Worm (Caenorhabditis elegans) whole organism, L4 larva: Measurements from ENCODE around the gene ergi-2.

Source experiments
- F26F4.8 ChIP-seq: fragments of 200-800 bp; sonication (Bioruptor generic); conservative IDR thresholded peaks from 2 replicates; pipeline ENCODE4 v1.3.6; 2022; ENCODE audit warnings: missing genetic modification characterization, missing compliant biosample characterization
- T20F7.1 ChIP-seq: fragments of 200-800 bp; sonication (Bioruptor generic); optimal IDR thresholded peaks from 2 replicates; lab custom pipeline; 2018; ENCODE audit warnings: mild to moderate bottlenecking, missing genetic modification characterization, missing compliant biosample characterization
- T26A8.4 ChIP-seq: fragments of 200-800 bp; sonication (Bioruptor generic); IDR thresholded peaks from 2 replicates; pipeline ENCODE4 v1.3.6; 2022; ENCODE audit warnings: missing genetic modification characterization, missing compliant biosample characterization
- aha-1 ChIP-seq: fragments of 150-350 bp; peaks from one replicate; lab custom pipeline; 2014; ENCODE audit warnings: missing biosample characterization, missing genetic modification characterization
- ama-1 ChIP-seq: fragments of 150-350 bp; optimal IDR thresholded peaks from 2 replicates; lab custom pipeline; 2014; ENCODE audit warnings: inconsistent platforms, mixed read lengths
- ceh-82 ChIP-seq: sonication (generic microtip); optimal IDR thresholded peaks from 2 replicates; lab custom pipeline; 2017; ENCODE audit warnings: missing biosample characterization, missing genetic modification characterization
- ces-1 ChIP-seq: fragments of 150-350 bp; sonication (generic microtip); optimal IDR thresholded peaks from 4 replicates; lab custom pipeline; 2014; ENCODE audit warnings: missing biosample characterization, missing genetic modification reagents, missing genetic modification characterization
- daf-16 ChIP-seq, 3 experiments: sonication (generic microtip); optimal IDR thresholded peaks; 2 replicates each; lab custom pipeline; 2016 to 2017; ENCODE audit warnings: missing genetic modification characterization in 3 of 3, missing genetic modification reagents in 3 of 3, mild to moderate bottlenecking in 2 of 3, missing compliant biosample characterization in 2 of 3, missing biosample characterization in 1 of 3, moderate library complexity in 1 of 3
- daf-8 ChIP-seq: fragments of 200-800 bp; sonication (Bioruptor generic); IDR thresholded peaks from 2 replicates; pipeline ENCODE4 v1.3.6; 2022; ENCODE audit warnings: missing genetic modification characterization, missing compliant biosample characterization
- dmd-8 ChIP-seq: fragments of 200-800 bp; sonication (Bioruptor generic); IDR thresholded peaks from 2 replicates; pipeline ENCODE4 v1.3.6; 2022; ENCODE audit warnings: missing genetic modification characterization, missing compliant biosample characterization
- dmd-9 ChIP-seq: fragments of 200-800 bp; sonication (Bioruptor generic); IDR thresholded peaks from 2 replicates; pipeline ENCODE4 v1.3.6; 2022; ENCODE audit warnings: missing genetic modification reagents, missing genetic modification characterization, missing compliant biosample characterization
- dve-1 ChIP-seq: sonication (generic microtip); optimal IDR thresholded peaks from 2 replicates; lab custom pipeline; 2017; ENCODE audit warnings: antibody characterized with exemption, mild to moderate bottlenecking, missing genetic modification characterization, missing compliant biosample characterization; ENCODE audit not compliant: insufficient read depth
- hlh-11 ChIP-seq: fragments of 200-800 bp; sonication (Bioruptor generic); optimal IDR thresholded peaks from 2 replicates; lab custom pipeline; 2018; ENCODE audit warnings: mild to moderate bottlenecking, missing genetic modification characterization, missing compliant biosample characterization
- hlh-30 ChIP-seq: sonication (generic microtip); optimal IDR thresholded peaks from 2 replicates; lab custom pipeline; 2017; ENCODE audit warnings: antibody characterized with exemption, mild to moderate bottlenecking, missing genetic modification characterization, missing compliant biosample characterization; ENCODE audit not compliant: insufficient read depth
- lim-7 ChIP-seq: fragments of 200-800 bp; sonication (Bioruptor generic); IDR thresholded peaks from 2 replicates; pipeline ENCODE4 v1.3.6; 2022; ENCODE audit warnings: missing genetic modification characterization, missing compliant biosample characterization
- lin-13 ChIP-seq: fragments of 150-350 bp; optimal IDR thresholded peaks from 2 replicates; lab custom pipeline; 2014; ENCODE audit warnings: missing biosample characterization, missing genetic modification reagents, missing genetic modification characterization
- lin-38 ChIP-seq: fragments of 200-800 bp; sonication (Bioruptor generic); IDR thresholded peaks from 2 replicates; pipeline ENCODE4 v1.3.6; 2022; ENCODE audit warnings: missing genetic modification reagents, missing genetic modification characterization, missing compliant biosample characterization
- lsy-2 ChIP-seq, 2 experiments: fragments of 150-350 bp in 1 of 2; sonication (generic microtip) in 1 of 2; optimal IDR thresholded peaks; 2 replicates each; lab custom pipeline; 2014 to 2017; ENCODE audit warnings: missing biosample characterization in 2 of 2, missing genetic modification characterization in 2 of 2
- mep-1 ChIP-seq: fragments of 150-350 bp; sonication (generic microtip); optimal IDR thresholded peaks from 3 replicates; lab custom pipeline; 2014; ENCODE audit warnings: missing biosample characterization, missing genetic modification characterization
- mes-2 ChIP-seq: sonication (generic microtip); optimal IDR thresholded peaks from 2 replicates; lab custom pipeline; 2016; ENCODE audit warnings: missing genotype, mild to moderate bottlenecking, missing genetic modification characterization, missing compliant biosample characterization; ENCODE audit not compliant: poor library complexity, severe bottlenecking
- nhr-237 ChIP-seq: sonication (generic microtip); optimal IDR thresholded peaks from 2 replicates; lab custom pipeline; 2017; ENCODE audit warnings: missing biosample characterization, missing genetic modification characterization
- nhr-25 ChIP-seq: sonication (generic microtip); optimal IDR thresholded peaks from 2 replicates; lab custom pipeline; 2017; ENCODE audit warnings: missing genetic modification characterization, mild to moderate bottlenecking, missing compliant biosample characterization, antibody characterized with exemption, moderate library complexity, borderline replicate concordance; ENCODE audit not compliant: insufficient read depth
- nhr-48 ChIP-seq: sonication (generic microtip); optimal IDR thresholded peaks from 2 replicates; lab custom pipeline; 2016; ENCODE audit warnings: mild to moderate bottlenecking, missing genetic modification characterization, missing compliant biosample characterization
- nhr-6 ChIP-seq: fragments of 150-350 bp; optimal IDR thresholded peaks from 2 replicates; lab custom pipeline; 2014; ENCODE audit warnings: missing biosample characterization, missing genetic modification characterization
- pha-4 ChIP-seq, 2 experiments: fragments of 150-350 bp in 1 of 2; fragments of 200-800 bp in 1 of 2; sonication (Bioruptor generic) in 1 of 2; IDR thresholded peaks in 1 of 2; optimal IDR thresholded peaks in 1 of 2; 2 replicates each; pipeline versions ENCODE4 v1.3.6 to Lab custom; 2014 to 2022; ENCODE audit warnings: missing genetic modification characterization in 2 of 2, missing genetic modification reagents in 2 of 2, missing biosample characterization in 1 of 2, missing compliant biosample characterization in 1 of 2
- pqm-1 ChIP-seq: sonication (generic microtip); optimal IDR thresholded peaks from 2 replicates; lab custom pipeline; 2017; ENCODE audit warnings: missing biosample characterization, missing genetic modification characterization
- sdz-12 ChIP-seq: fragments of 200-800 bp; sonication (Bioruptor generic); optimal IDR thresholded peaks from 2 replicates; lab custom pipeline; 2018; ENCODE audit warnings: mild to moderate bottlenecking, missing genetic modification characterization, missing compliant biosample characterization
- skn-1 ChIP-seq: fragments of 150-350 bp; optimal IDR thresholded peaks from 2 replicates; lab custom pipeline; 2014; ENCODE audit warnings: missing biosample characterization, missing genetic modification characterization
- snpc-1.2 ChIP-seq: fragments of 200-800 bp; sonication (Bioruptor generic); IDR thresholded peaks from 2 replicates; pipeline ENCODE4 v1.3.6; 2022; ENCODE audit warnings: missing genetic modification reagents, missing genetic modification characterization, missing compliant biosample characterization
- unc-62 ChIP-seq, 3 experiments: fragments of 150-350 bp in 1 of 3; sonication (generic microtip); optimal IDR thresholded peaks in 2 of 3; peaks in 1 of 3; 1 replicate in 1 of 3; 2 replicates in 2 of 3; lab custom pipeline; 2014 to 2017; ENCODE audit warnings: missing biosample characterization in 3 of 3, missing genetic modification characterization in 3 of 3, missing genetic modification reagents in 3 of 3, missing genotype in 1 of 3
- vab-7 ChIP-seq: fragments of 200-800 bp; sonication (Bioruptor generic); IDR thresholded peaks from 2 replicates; pipeline ENCODE4 v1.3.6; 2022; ENCODE audit warnings: missing genetic modification reagents, missing genetic modification characterization, missing compliant biosample characterization
- zag-1 ChIP-seq: fragments of 150-350 bp; optimal IDR thresholded peaks from 2 replicates; lab custom pipeline; 2014; ENCODE audit warnings: missing biosample characterization, missing genetic modification characterization
- zfp-2 ChIP-seq: sonication (generic microtip); optimal IDR thresholded peaks from 2 replicates; lab custom pipeline; 2016; ENCODE audit warnings: mild to moderate bottlenecking, missing genetic modification characterization, missing compliant biosample characterization
- ztf-7 ChIP-seq: fragments of 150-350 bp; optimal IDR thresholded peaks from 2 replicates; lab custom pipeline; 2014; ENCODE audit warnings: missing biosample characterization, missing genetic modification characterization

ergi-2 gene

ce11 chrX:14978756-14979155 is 28.4 kb downstream of the ergi-2 start:
- peak; percentile 58 for TF ChIP-seq lin-13 (GFP tag; lab: Kevin White, UChicago)
- TF ChIP-seq lin-38 (GFP tag; lab: Robert Waterston, UW): peak; percentile 13; the same call in 1 of the 2 replicates
- peak; percentile 13 for TF ChIP-seq hlh-11
- peak in 1 of 2 experiments; percentile 64 for TF ChIP-seq lsy-2 (tag; optimal IDR thresholded peaks at IDR 0.05; lab: Kevin White, UChicago)
- no peak for TF ChIP-seq sdz-12 (GFP tag; lab: Kevin White, UChicago)
- peak; percentile 53 for TF ChIP-seq dve-1 (tag; lab: Kevin White, UChicago)
- peak; percentile 19 for TF ChIP-seq hlh-30
- peak; percentile 55 for TF ChIP-seq nhr-25
- TF ChIP-seq ama-1: peak; percentile 76
- no peak for TF ChIP-seq zag-1 (tag; lab: Kevin White, UChicago)
- TF ChIP-seq ztf-7: peak; percentile 32
- peak; percentile 27; the same call in 1 of the 2 replicates for TF ChIP-seq T26A8.4 (GFP tag; lab: Robert Waterston, UW)
- peak; percentile 47 for TF ChIP-seq mes-2 (tag; lab: Kevin White, UChicago)
- TF ChIP-seq zfp-2 (tag; lab: Kevin White, UChicago): no peak
- TF ChIP-seq mep-1 (tag; lab: Kevin White, UChicago): peak; percentile 62
- peak in 1 of 2 experiments; percentile 66 for TF ChIP-seq daf-16 (GFP tag; optimal IDR thresholded peaks at IDR 0.05; lab: Kevin White, UChicago)
- peak; percentile 38 for TF ChIP-seq daf-16 (tag; optimal IDR thresholded peaks at IDR 0.05; lab: Kevin White, UChicago)
- TF ChIP-seq pha-4 (GFP tag; IDR thresholded peaks at IDR 0.05; lab: Robert Waterston, UW): no peak
- peak; percentile 62 for TF ChIP-seq pha-4 (tag; optimal IDR thresholded peaks at IDR 0.05; lab: Kevin White, UChicago)
- peak; percentile 27 for TF ChIP-seq T20F7.1 (GFP tag; lab: Kevin White, UChicago)
- no peak for TF ChIP-seq unc-62 (GFP tag; optimal IDR thresholded peaks at IDR 0.05 in 1 of 2; lab: Kevin White, UChicago)
- TF ChIP-seq unc-62 (tag; optimal IDR thresholded peaks at IDR 0.05; lab: Kevin White, UChicago): no peak

- no peak for TF ChIP-seq nhr-48 (tag; lab: Kevin White, UChicago)
- TF ChIP-seq ces-1 (GFP tag; lab: Kevin White, UChicago): peak; percentile 44
- 0 out of 2 replicates have a peak, but pooled peaks have one; percentile 13 for TF ChIP-seq lim-7
- TF ChIP-seq mes-2 (tag; lab: Kevin White, UChicago): peak; percentile 14
- TF ChIP-seq daf-8 (GFP tag; lab: Robert Waterston, UW): no peak
- 0 out of 2 replicates have a peak, but pooled peaks have one; percentile 19 for TF ChIP-seq F26F4.8
- no peak for TF ChIP-seq pqm-1 (tag; lab: Kevin White, UChicago)
- no peak for TF ChIP-seq skn-1 (tag; lab: Kevin White, UChicago)
- TF ChIP-seq dmd-9 (GFP tag; lab: Robert Waterston, UW): no peak
- TF ChIP-seq aha-1 (tag; lab: Kevin White, UChicago): peak; percentile 91
- TF ChIP-seq dmd-8: no peak
- TF ChIP-seq lsy-2 (tag; optimal IDR thresholded peaks at IDR 0.05; lab: Kevin White, UChicago): no peak
- TF ChIP-seq vab-7 (GFP tag; lab: Robert Waterston, UW): no peak
- no peak for TF ChIP-seq nhr-6 (tag; lab: Kevin White, UChicago)
- TF ChIP-seq ceh-82 (tag; lab: Kevin White, UChicago): no peak
- no peak for TF ChIP-seq nhr-237 (tag; lab: Kevin White, UChicago)
- TF ChIP-seq snpc-1.2 (GFP tag; lab: Robert Waterston, UW): 0 out of 2 replicates have a peak, but pooled peaks have one; percentile 35
These were observed 30.1 kb downstream of the ergi-2 start for ce11 chrX:14976840-14977534.
